Worm (Caenorhabditis elegans) whole organism, L1 larva: ENCODE data around the gene srb-6.

Experiments
- C16A3.4 ChIP-seq: fragments of 150-350 bp; optimal IDR thresholded peaks from 2 replicates; lab custom pipeline; 2014; ENCODE audit warnings: missing biosample characterization, missing genetic modification characterization
- lin-39 ChIP-seq: fragments of 150-350 bp; optimal IDR thresholded peaks from 2 replicates; lab custom pipeline; 2014; ENCODE audit warnings: missing biosample characterization, missing genetic modification reagents, missing genetic modification characterization
- mdl-1 ChIP-seq, 2 experiments: fragments of 150-350 bp; optimal IDR thresholded peaks; 2 replicates each; lab custom pipeline; 2014 to 2017; ENCODE audit warnings: missing biosample characterization in 2 of 2, missing genetic modification characterization in 2 of 2, inconsistent platforms in 1 of 2
- nhr-12 ChIP-seq: sonication (generic microtip); optimal IDR thresholded peaks from 2 replicates; lab custom pipeline; 2017; ENCODE audit warnings: missing biosample characterization, missing genetic modification characterization
- snpc-4 ChIP-seq: fragments of 150-350 bp; optimal IDR thresholded peaks from 2 replicates; lab custom pipeline; 2014; ENCODE audit warnings: missing biosample characterization, missing genetic modification characterization

- TF ChIP-seq snpc-4 (tag; lab: Kevin White, UChicago) (no peak), C16A3.4 (tag; lab: Kevin White, UChicago) (no peak), mdl-1 (tag; optimal IDR thresholded peaks at IDR 0.05; lab: Kevin White, UChicago) (no peak), nhr-12 (tag; lab: Kevin White, UChicago) (no peak), lin-39 (tag; lab: Kevin White, UChicago) (no peak)
Observed at ce11 chrII:10220631-10221030, 25.9 kb downstream of the srb-6 start.
